Fruit fly (Drosophila melanogaster) S2 (cell line): Measurements from ENCODE around the gene peng.
A peak's percentile ranks its signal among the peaks of the same experiment; 100 is the strongest.

Experiments
- CG8478 ChIP-seq: fragments of >200 bp; optimal IDR thresholded peaks from 2 replicates; lab custom pipeline; 2018
- CTCF ChIP-seq, 2 experiments: fragments of >200 bp; optimal IDR thresholded peaks; 2 replicates each; lab custom pipeline; 2018

Gene peng

DNA sequence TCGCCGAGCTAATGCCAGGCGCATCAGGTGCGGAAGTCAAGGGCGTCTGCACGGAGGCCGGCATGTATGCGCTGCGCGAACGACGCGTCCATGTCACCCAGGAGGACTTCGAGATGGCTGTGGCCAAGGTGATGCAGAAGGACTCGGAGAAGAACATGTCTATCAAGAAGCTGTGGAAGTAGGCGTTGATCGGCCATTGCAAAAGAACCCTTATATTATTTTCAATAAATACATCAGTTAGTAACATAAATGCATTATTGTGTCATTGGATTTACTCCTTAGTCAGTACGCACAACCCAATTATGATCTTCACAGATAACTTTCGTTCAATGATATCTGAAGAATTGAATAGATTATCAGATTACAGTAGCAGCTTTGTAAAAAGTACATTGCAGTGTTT lies 32.2 kb downstream of the peng start, which contains the start of gene CG1801:
Gene CG1801, minus strand, starts transcription at position 101 of the 400 bp plus-strand sequence.
- TF ChIP-seq CTCF (optimal IDR thresholded peaks at IDR 0.05; lab: Kevin White, UChicago) (no peak), CG8478 (lab: Kevin White, UChicago) (no peak)

DNA sequence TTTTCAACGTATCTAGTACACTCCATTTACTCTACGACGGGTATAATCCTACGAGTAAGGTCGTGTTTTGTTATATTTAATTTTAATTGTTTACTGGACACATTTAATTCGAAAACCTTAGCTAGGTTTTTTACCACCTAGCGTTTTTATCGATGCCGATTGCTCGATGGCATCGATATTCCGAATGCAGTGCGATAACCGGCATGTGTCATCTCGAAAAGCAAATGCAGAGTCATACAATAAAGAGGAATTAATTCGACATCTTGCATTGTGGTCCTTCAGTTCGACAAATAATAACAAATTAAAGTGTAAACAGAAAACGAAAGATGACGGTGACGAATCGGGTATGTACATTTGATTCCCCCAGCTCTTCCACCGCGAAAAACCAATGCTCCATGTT lies 33.8 kb downstream of the peng start, which contains the start of gene Rpt6:
Gene Rpt6, plus strand, starts transcription at position 201 of the 400 bp plus-strand sequence.
- peak in 1 of 2 experiments; percentile 15 for TF ChIP-seq CTCF (optimal IDR thresholded peaks at IDR 0.05; lab: Kevin White, UChicago)
- no peak for TF ChIP-seq CG8478 (lab: Kevin White, UChicago)

DNA sequence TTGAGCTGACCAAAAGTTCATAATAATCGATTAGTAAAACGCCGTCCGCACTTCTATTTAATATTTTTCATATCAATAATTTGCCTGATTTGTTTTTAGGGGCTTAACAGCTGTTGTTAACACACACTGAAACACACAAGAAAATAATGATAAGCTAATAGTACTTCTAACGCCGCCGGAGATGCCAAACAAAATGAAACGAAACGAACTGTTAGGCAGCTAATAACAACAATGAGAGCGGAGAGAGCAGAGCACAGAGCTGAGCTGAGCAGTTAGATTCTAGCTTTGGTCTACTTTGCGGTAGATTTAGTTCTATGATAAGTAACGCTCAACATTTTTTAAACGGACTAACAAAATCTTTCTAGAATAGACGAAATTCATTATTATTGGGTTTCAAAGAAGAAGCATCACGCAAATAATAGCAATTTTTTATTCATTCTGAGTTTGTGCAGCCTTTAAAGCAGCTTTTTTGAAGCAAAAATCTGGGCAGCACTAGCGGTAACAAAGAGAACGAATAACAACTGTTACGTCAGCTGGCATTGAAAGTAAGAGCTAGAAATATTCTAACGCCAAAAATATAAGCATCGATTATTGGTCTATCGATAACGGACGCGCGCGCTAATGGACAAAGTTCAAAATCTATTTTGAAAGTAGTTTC lies 43.0 kb downstream of the peng start, which contains the start of gene Abca3:
Gene Abca3, minus strand, starts transcription at position 181 of the 658 bp plus-strand sequence.
- TF ChIP-seq CG8478 (lab: Kevin White, UChicago) (no peak), CTCF (optimal IDR thresholded peaks at IDR 0.05; lab: Kevin White, UChicago) (no peak)
